Worm (Caenorhabditis elegans) whole organism, late embryonic: Measurements from ENCODE around the gene math-42.

Experiments used
- F13H6.1 ChIP-seq: sonication (generic microtip); optimal IDR thresholded peaks from 2 replicates; lab custom pipeline; 2016; ENCODE audit warnings: missing genetic modification characterization, missing compliant biosample characterization
- K09A11.1 ChIP-seq: sonication (generic microtip); optimal IDR thresholded peaks from 2 replicates; lab custom pipeline; 2017; ENCODE audit warnings: antibody characterized with exemption, mild to moderate bottlenecking, missing genetic modification characterization, missing compliant biosample characterization; ENCODE audit not compliant: insufficient read depth
- ama-1 ChIP-seq: fragments of 150-350 bp; optimal IDR thresholded peaks from 2 replicates; lab custom pipeline; 2014
- ceh-24 ChIP-seq: sonication (generic microtip); optimal IDR thresholded peaks from 2 replicates; lab custom pipeline; 2016; ENCODE audit warnings: mild to moderate bottlenecking, missing genetic modification characterization, missing compliant biosample characterization
- eyg-1 ChIP-seq: sonication (generic microtip); optimal IDR thresholded peaks from 2 replicates; lab custom pipeline; 2016; ENCODE audit warnings: missing genotype, missing genetic modification characterization, missing compliant biosample characterization
- fkh-6 ChIP-seq: sonication (generic microtip); optimal IDR thresholded peaks from 2 replicates; lab custom pipeline; 2016; ENCODE audit warnings: missing genetic modification characterization, missing compliant biosample characterization
- hlh-30 ChIP-seq: sonication (generic microtip); optimal IDR thresholded peaks from 2 replicates; lab custom pipeline; 2017; ENCODE audit warnings: antibody characterized with exemption, missing genetic modification characterization, missing compliant biosample characterization; ENCODE audit not compliant: insufficient read depth
- lin-11 ChIP-seq: fragments of 200-800 bp; sonication (Bioruptor generic); optimal IDR thresholded peaks from 2 replicates; lab custom pipeline; 2018; ENCODE audit warnings: mild to moderate bottlenecking, missing genetic modification characterization, missing compliant biosample characterization
- mec-3 ChIP-seq: sonication (generic microtip); optimal IDR thresholded peaks from 2 replicates; lab custom pipeline; 2016; ENCODE audit warnings: borderline replicate concordance, missing genetic modification characterization, missing compliant biosample characterization
- odd-2 ChIP-seq: sonication (generic microtip); optimal IDR thresholded peaks from 2 replicates; lab custom pipeline; 2017; ENCODE audit warnings: antibody characterized with exemption, mild to moderate bottlenecking, missing genetic modification characterization, missing compliant biosample characterization
- pha-2 ChIP-seq: sonication (generic microtip); optimal IDR thresholded peaks from 2 replicates; lab custom pipeline; 2017; ENCODE audit warnings: mild to moderate bottlenecking, missing genetic modification characterization, missing compliant biosample characterization
- pha-4 ChIP-seq: fragments of 150-350 bp; optimal IDR thresholded peaks from 2 replicates; lab custom pipeline; 2018; ENCODE audit warnings: missing biosample characterization, missing genetic modification reagents, missing genetic modification characterization

ce11 chrII:2130770-2131169 lies 31.0 kb downstream of the math-42 start, which contains the start of gene sdz-28:
- TF ChIP-seq pha-4 (tag; lab: Kevin White, UChicago) (no peak), ceh-24 (tag; lab: Kevin White, UChicago) (no peak), K09A11.1 (no peak), ama-1 (lab: Kevin White, UChicago) (no peak), F13H6.1 (tag; lab: Kevin White, UChicago) (no peak), pha-2 (no peak), mec-3 (no peak), lin-11 (tag; lab: Kevin White, UChicago) (no peak), eyg-1 (no peak), odd-2 (tag; lab: Kevin White, UChicago) (no peak), fkh-6 (tag; lab: Kevin White, UChicago) (no peak), hlh-30 (no peak)
